Worm (Caenorhabditis elegans) whole organism, L4/young adult: Measurements from ENCODE around the gene dli-1.

Experiments used
- W03F9.2 ChIP-seq: fragments of 150-350 bp; optimal IDR thresholded peaks from 2 replicates; lab custom pipeline; 2014; ENCODE audit warnings: missing biosample characterization, missing genetic modification characterization
- dao-5 ChIP-seq: sonication (generic microtip); optimal IDR thresholded peaks from 2 replicates; lab custom pipeline; 2016; ENCODE audit warnings: missing genotype, missing genetic modification characterization, moderate library complexity, missing compliant biosample characterization
- him-1 ChIP-seq: sonication (generic microtip); optimal IDR thresholded peaks from 2 replicates; lab custom pipeline; 2016; ENCODE audit warnings: missing genotype, missing genetic modification reagents, missing genetic modification characterization, missing compliant biosample characterization

Gene dli-1

ce11 chrIV:13076620-13077019, 22.0 kb downstream of the dli-1 start, which contains the start of gene C39E9.7:
C39E9.7 (minus strand) TSS chrIV:13076720.
- no peak for TF ChIP-seq him-1 (tag; lab: Kevin White, UChicago)
- no peak for TF ChIP-seq dao-5 (tag; lab: Kevin White, UChicago)
- no peak for TF ChIP-seq W03F9.2

DNA sequence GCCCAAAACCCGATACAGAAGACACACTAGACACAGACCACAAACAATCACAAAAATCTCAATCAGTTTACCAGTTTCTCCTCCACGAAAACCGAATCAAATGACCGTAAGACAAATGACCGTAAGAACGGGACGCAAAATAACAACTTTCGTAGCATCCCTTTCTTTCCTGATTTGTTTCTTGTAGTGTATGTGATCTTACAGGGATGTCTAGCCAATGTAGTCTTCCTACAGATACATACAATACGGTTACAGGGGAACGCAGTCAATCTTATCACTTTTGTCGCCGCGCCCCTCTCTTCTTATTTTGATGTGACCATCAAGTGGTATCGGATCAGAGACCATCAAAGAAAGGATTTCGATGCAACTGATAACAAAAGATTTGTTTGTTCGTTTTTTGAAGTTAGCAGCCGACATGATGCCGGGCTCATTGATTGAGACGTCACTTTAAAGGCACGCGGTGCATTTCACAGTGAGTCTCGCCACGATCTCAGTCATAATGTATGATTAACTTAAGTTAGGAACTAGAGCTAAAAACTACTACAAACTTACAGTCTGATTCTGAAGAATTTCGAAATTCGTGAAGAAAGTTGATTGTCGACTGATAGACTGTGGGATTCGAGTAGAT, 22.9 kb downstream of the dli-1 start:
- TF ChIP-seq dao-5 (tag; lab: Kevin White, UChicago) (no peak), W03F9.2 (no peak), him-1 (tag; lab: Kevin White, UChicago) (no peak)

- TF ChIP-seq W03F9.2 (no peak), him-1 (tag; lab: Kevin White, UChicago) (no peak), dao-5 (tag; lab: Kevin White, UChicago) (no peak)
Observed at ce11 chrIV:13071445-13071844, 27.1 kb downstream of the dli-1 start, which contains the start of gene scl-8. scl-8 (plus strand) TSS chrIV:13071745.

ce11 chrIV:13070142-13070541, 28.4 kb downstream of the dli-1 start, which contains the start of gene scl-7:
scl-7 (plus strand) TSS chrIV:13070442.
- TF ChIP-seq him-1 (tag; lab: Kevin White, UChicago) (no peak), W03F9.2 (no peak), dao-5 (tag; lab: Kevin White, UChicago) (no peak)

- TF ChIP-seq him-1 (tag; lab: Kevin White, UChicago) = no peak
- no peak for TF ChIP-seq dao-5 (tag; lab: Kevin White, UChicago)
- no peak for TF ChIP-seq W03F9.2
Observed at ce11 chrIV:13068451-13068850, 30.1 kb downstream of the dli-1 start, which contains the start of gene scl-6. scl-6 (plus strand) TSS chrIV:13068751.

- TF ChIP-seq him-1 (tag; lab: Kevin White, UChicago) (no peak), W03F9.2 (no peak), dao-5 (tag; lab: Kevin White, UChicago) (no peak)
Observed at ce11 chrIV:13067200-13067599, 31.4 kb downstream of the dli-1 start, which contains the start of gene col-131. col-131 (minus strand) TSS chrIV:13067300.

DNA sequence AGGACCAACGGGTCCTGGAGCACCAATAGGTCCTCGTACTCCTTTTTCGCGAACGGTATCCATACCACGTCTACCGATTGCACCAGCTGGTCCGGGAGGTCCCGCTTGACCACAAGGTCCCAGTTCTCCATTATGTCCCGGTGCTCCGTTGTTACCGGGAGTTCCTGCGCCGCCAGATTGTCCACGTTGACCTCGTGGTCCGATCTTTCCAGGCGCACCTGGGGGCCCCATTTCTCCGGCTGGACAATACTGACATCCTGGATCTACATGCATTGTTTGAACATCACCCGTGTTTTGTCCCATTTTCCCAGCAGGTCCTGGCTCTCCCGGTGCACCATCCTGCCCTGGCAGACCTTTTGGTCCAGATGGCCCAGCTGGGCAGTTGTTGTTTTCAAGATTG, 32.5 kb downstream of the dli-1 start:
- TF ChIP-seq W03F9.2 (no peak), dao-5 (tag; lab: Kevin White, UChicago) (no peak), him-1 (tag; lab: Kevin White, UChicago) (no peak)

ce11 chrIV:13063714-13064113, 34.9 kb downstream of the dli-1 start, which contains the start of gene scl-5:
scl-5 (plus strand) TSS chrIV:13064014.
- TF ChIP-seq him-1 (tag; lab: Kevin White, UChicago) = no peak
- no peak for TF ChIP-seq dao-5 (tag; lab: Kevin White, UChicago)
- TF ChIP-seq W03F9.2 = no peak

ce11 chrIV:13059284-13059683, 39.3 kb downstream of the dli-1 start, which contains the start of gene scl-3:
scl-3 (plus strand) TSS chrIV:13059584.
- TF ChIP-seq W03F9.2 = no peak

ce11 chrIV:13057418-13057817, 41.2 kb downstream of the dli-1 start, which contains the start of gene scl-2:
scl-2 (plus strand) TSS chrIV:13057710.
- TF ChIP-seq dao-5 (tag; lab: Kevin White, UChicago) (no peak), W03F9.2 (no peak), him-1 (tag; lab: Kevin White, UChicago) (no peak)

DNA sequence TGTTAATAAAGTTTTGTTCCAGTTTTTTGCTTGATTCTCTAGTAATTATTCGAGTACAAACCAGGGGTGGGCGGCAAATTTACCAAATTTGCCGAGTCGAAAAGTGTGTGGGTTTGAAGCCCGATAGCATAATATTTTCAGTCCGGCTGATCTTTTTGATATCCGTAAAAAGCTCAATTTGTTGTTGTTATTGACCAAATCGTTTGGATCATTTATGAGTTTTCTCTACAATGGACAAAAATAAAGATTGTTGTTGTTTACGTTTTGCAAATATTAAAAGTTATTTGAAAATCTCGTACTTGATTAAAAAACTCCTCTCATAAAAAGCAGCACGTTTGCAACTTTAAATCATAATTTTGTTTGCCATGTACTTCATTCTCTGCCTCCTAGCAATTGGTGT, 42.6 kb downstream of the dli-1 start, which contains the start of gene scl-1:
Gene scl-1, plus strand, starts transcription at position 301 of the 400 bp plus-strand sequence.
- TF ChIP-seq W03F9.2 (no peak), dao-5 (tag; lab: Kevin White, UChicago) (no peak), him-1 (tag; lab: Kevin White, UChicago) (no peak)

ce11 chrIV:13052568-13052967, 46.0 kb downstream of the dli-1 start, which contains the start of gene F49E11.7:
F49E11.7 (plus strand) TSS chrIV:13052868.
- no peak for TF ChIP-seq dao-5 (tag; lab: Kevin White, UChicago)
- no peak for TF ChIP-seq W03F9.2
- no peak for TF ChIP-seq him-1 (tag; lab: Kevin White, UChicago)

ce11 chrIV:13051073-13051472, 47.5 kb downstream of the dli-1 start, which contains the start of gene scl-11:
scl-11 (plus strand) TSS chrIV:13051373.
- TF ChIP-seq dao-5 (tag; lab: Kevin White, UChicago) = no peak
- no peak for TF ChIP-seq W03F9.2
- no peak for TF ChIP-seq him-1 (tag; lab: Kevin White, UChicago)

- TF ChIP-seq dao-5 (tag; lab: Kevin White, UChicago) = no peak
- TF ChIP-seq him-1 (tag; lab: Kevin White, UChicago) = no peak
- TF ChIP-seq W03F9.2 = no peak
Observed at ce11 chrIV:13048157-13048556, 50.4 kb downstream of the dli-1 start, which contains the start of gene scl-10. scl-10 (plus strand) TSS chrIV:13048457.
